Worm (Caenorhabditis elegans): ENCODE results near the gene dyn-1.

dyn-1 gene

ce11 chrX:15617168-15617567 lies 48.5 kb downstream of the dyn-1 start:
- 0 out of 2 replicates have a peak, but pooled peaks have one; percentile 17 for TF ChIP-seq dmd-6 (GFP tag; IDR thresholded peaks at IDR 0.05)
- no peak for TF ChIP-seq tra-1 (GFP tag; IDR thresholded peaks at IDR 0.05)
- TF ChIP-seq dve-1 (tag; optimal IDR thresholded peaks at IDR 0.05; ENCODE audit: insufficient read depth), result peak; percentile 58
- TF ChIP-seq mep-1 (tag; optimal IDR thresholded peaks at IDR 0.05), result peak; percentile 22
- peak; percentile 40 for TF ChIP-seq mes-2 (tag; optimal IDR thresholded peaks at IDR 0.05; ENCODE audit: poor library complexity, severe bottlenecking)
- TF ChIP-seq pqm-1 (tag; optimal IDR thresholded peaks at IDR 0.05), result no peak
- TF ChIP-seq egl-43 (GFP tag; IDR thresholded peaks at IDR 0.05), result no peak
- TF ChIP-seq T20F7.1 (GFP tag; optimal IDR thresholded peaks at IDR 0.05), result no peak
- TF ChIP-seq daf-16 (GFP tag; optimal IDR thresholded peaks at IDR 0.05), result no peak
- peak; percentile 4 for TF ChIP-seq daf-16 (tag; optimal IDR thresholded peaks at IDR 0.05)
- peak; percentile 57 for TF ChIP-seq aha-1 (tag)
- peak; percentile 3 for TF ChIP-seq hlh-30 (tag; optimal IDR thresholded peaks at IDR 0.05; ENCODE audit: insufficient read depth)
- TF ChIP-seq lsy-2 (tag; optimal IDR thresholded peaks at IDR 0.05), result peak in 1 of 2 experiments; percentile 43
- TF ChIP-seq nhr-10 (tag; optimal IDR thresholded peaks at IDR 0.05), result no peak
- TF ChIP-seq hlh-11 (tag; optimal IDR thresholded peaks at IDR 0.05), result peak; percentile 35

DNA sequence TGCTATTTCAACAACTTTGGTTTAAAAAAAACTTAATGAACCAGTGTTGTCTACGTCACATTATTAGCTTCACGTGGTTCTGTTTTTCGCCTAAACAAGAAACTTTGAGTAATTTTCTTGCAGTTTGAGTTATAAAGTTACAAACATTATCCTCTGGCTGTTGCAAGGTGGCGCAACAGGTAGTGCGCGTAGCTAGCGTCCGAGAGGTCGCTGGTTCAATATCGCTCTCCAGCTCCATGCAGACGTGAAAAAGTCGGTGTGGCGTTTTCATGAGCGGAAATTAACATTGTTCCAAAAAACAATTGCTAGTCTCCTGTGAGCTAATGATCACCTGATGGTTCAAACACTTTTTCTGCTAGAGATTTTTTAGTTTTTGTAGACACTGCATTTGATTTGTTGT lies 50.6 kb downstream of the dyn-1 start:
- TF ChIP-seq zip-11 (GFP tag; IDR thresholded peaks at IDR 0.05), result no peak
- TF ChIP-seq dpl-1 (GFP tag; optimal IDR thresholded peaks at IDR 0.05), result no peak
- TF ChIP-seq Y48G9A.11 (GFP tag; IDR thresholded peaks at IDR 0.05), result no peak
- TF ChIP-seq snpc-4 (tag; optimal IDR thresholded peaks at IDR 0.05), result no peak
- TF ChIP-seq ces-1 (GFP tag; optimal IDR thresholded peaks at IDR 0.05), result no peak
- no peak for TF ChIP-seq mdl-1 (tag; optimal IDR thresholded peaks at IDR 0.05)
- TF ChIP-seq mdt-29 (GFP tag; IDR thresholded peaks at IDR 0.05), result no peak
- no peak for TF ChIP-seq ztf-11 (tag; optimal IDR thresholded peaks at IDR 0.05)
- peak; percentile 46 for TF ChIP-seq lin-38 (GFP tag; IDR thresholded peaks at IDR 0.05)
- no peak for TF ChIP-seq rbr-2 (tag; optimal IDR thresholded peaks at IDR 0.05)
- TF ChIP-seq R02D3.7 (tag; optimal IDR thresholded peaks at IDR 0.05), result no peak
- TF ChIP-seq hlh-30 (tag; optimal IDR thresholded peaks at IDR 0.05; ENCODE audit: insufficient read depth), result peak; percentile 48
- TF ChIP-seq T20F7.1 (GFP tag; optimal IDR thresholded peaks at IDR 0.05), result no peak
- TF ChIP-seq hmg-1.1 (GFP tag; IDR thresholded peaks at IDR 0.05), result no peak
- TF ChIP-seq ctbp-1 (GFP tag; IDR thresholded peaks at IDR 0.05), result 0 out of 2 replicates have a peak, but pooled peaks have one; percentile 19
- TF ChIP-seq nhr-102 (tag; optimal IDR thresholded peaks at IDR 0.05), result no peak
- TF ChIP-seq lin-39 (tag; optimal IDR thresholded peaks at IDR 0.05), result no peak
- no peak for TF ChIP-seq ztf-7 (tag; optimal IDR thresholded peaks at IDR 0.05)
- no peak for TF ChIP-seq saeg-2 (GFP tag; IDR thresholded peaks at IDR 0.05)
- TF ChIP-seq unc-39 (tag; optimal IDR thresholded peaks at IDR 0.05), result no peak
- no peak for TF ChIP-seq sdz-12 (GFP tag; optimal IDR thresholded peaks at IDR 0.05)
- TF ChIP-seq jun-1 (tag; optimal IDR thresholded peaks at IDR 0.05), result no peak
- TF ChIP-seq nhr-76 (tag; optimal IDR thresholded peaks at IDR 0.05), result no peak
- TF ChIP-seq lin-15B (tag; optimal IDR thresholded peaks at IDR 0.05), result no peak
- TF ChIP-seq F44E2.7 (GFP tag; IDR thresholded peaks at IDR 0.05), result no peak
- TF ChIP-seq D1046.2 (GFP tag; IDR thresholded peaks at IDR 0.05), result no peak
- no peak for TF ChIP-seq mep-1 (tag; optimal IDR thresholded peaks at IDR 0.05)
- no peak for TF ChIP-seq F10B5.3 (tag; optimal IDR thresholded peaks at IDR 0.05)
- 0 out of 2 replicates have a peak, but pooled peaks have one; percentile 48 for TF ChIP-seq zfp-3 (GFP tag; conservative IDR thresholded peaks at IDR 0.05)
- TF ChIP-seq ceh-28 (tag; optimal IDR thresholded peaks at IDR 0.05), result no peak
- TF ChIP-seq lir-3 (tag; optimal IDR thresholded peaks at IDR 0.05), result peak; percentile 12
- TF ChIP-seq nhr-42 (GFP tag; IDR thresholded peaks at IDR 0.05), result 0 out of 2 replicates have a peak, but pooled peaks have one; percentile 24
- no peak for TF ChIP-seq nhr-41 (GFP tag; IDR thresholded peaks at IDR 0.05)
- no peak for TF ChIP-seq Y5F2A.4 (GFP tag; optimal IDR thresholded peaks at IDR 0.05)
- no peak for TF ChIP-seq hif-1 (tag; optimal IDR thresholded peaks at IDR 0.05)
- TF ChIP-seq ama-1 (optimal IDR thresholded peaks at IDR 0.05), result no peak
- no peak for TF ChIP-seq nhr-11 (tag; optimal IDR thresholded peaks at IDR 0.05)
- TF ChIP-seq ceh-62 (tag; optimal IDR thresholded peaks at IDR 0.05), result no peak
- no peak for TF ChIP-seq nhr-28 (tag; optimal IDR thresholded peaks at IDR 0.05)
- peak; percentile 36; the same call in 1 of the 2 replicates for TF ChIP-seq T26A8.4 (GFP tag; IDR thresholded peaks at IDR 0.05)
